Worm (Caenorhabditis elegans) whole organism, mixed stage, embryonic: ENCODE results near the gene str-74.

Experiments
- M03D4.4 ChIP-seq: sonication (generic microtip); optimal IDR thresholded peaks from 2 replicates; lab custom pipeline; 2017; ENCODE audit warnings: mild to moderate bottlenecking, missing genetic modification characterization, missing compliant biosample characterization
- bed-3 ChIP-seq: fragments of 200-800 bp; sonication (Bioruptor generic); optimal IDR thresholded peaks from 3 replicates; lab custom pipeline; 2018; ENCODE audit warnings: mild to moderate bottlenecking, missing genetic modification characterization, moderate library complexity, missing compliant biosample characterization
- blmp-1 ChIP-seq: fragments of 150-350 bp; optimal IDR thresholded peaks from 2 replicates; lab custom pipeline; 2014; ENCODE audit warnings: missing biosample characterization, missing genetic modification characterization
- ceh-39 ChIP-seq: fragments of 150-350 bp; optimal IDR thresholded peaks from 2 replicates; lab custom pipeline; 2014; ENCODE audit warnings: missing biosample characterization, missing genetic modification characterization
- ceh-43 ChIP-seq: fragments of 200-800 bp; sonication (Bioruptor generic); optimal IDR thresholded peaks from 2 replicates; lab custom pipeline; 2018; ENCODE audit warnings: mild to moderate bottlenecking, missing genetic modification characterization, moderate library complexity, missing compliant biosample characterization
- ceh-83 ChIP-seq: fragments of 200-800 bp; sonication (Bioruptor generic); optimal IDR thresholded peaks from 2 replicates; lab custom pipeline; 2018; ENCODE audit warnings: mild to moderate bottlenecking, missing genetic modification characterization, missing compliant biosample characterization
- ces-1 ChIP-seq: fragments of 150-350 bp; optimal IDR thresholded peaks from 2 replicates; lab custom pipeline; 2014; ENCODE audit warnings: missing biosample characterization, missing genetic modification reagents, missing genetic modification characterization
- cnd-1 ChIP-seq: fragments of 200-800 bp; sonication (Bioruptor generic); optimal IDR thresholded peaks from 2 replicates; lab custom pipeline; 2018; ENCODE audit warnings: mild to moderate bottlenecking, missing genetic modification characterization, missing compliant biosample characterization
- drap-1 ChIP-seq: fragments of 200-800 bp; sonication (Bioruptor generic); optimal IDR thresholded peaks from 3 replicates; lab custom pipeline; 2018; ENCODE audit warnings: mild to moderate bottlenecking, missing genetic modification characterization, missing compliant biosample characterization
- elt-3 ChIP-seq: fragments of 150-350 bp; optimal IDR thresholded peaks from 2 replicates; lab custom pipeline; 2014; ENCODE audit warnings: missing biosample characterization, missing genetic modification characterization
- flh-1 ChIP-seq: fragments of 200-800 bp; sonication (Bioruptor generic); optimal IDR thresholded peaks from 2 replicates; lab custom pipeline; 2018; ENCODE audit warnings: mild to moderate bottlenecking, missing genetic modification characterization, moderate library complexity, missing compliant biosample characterization
- lin-13 ChIP-seq: fragments of 150-350 bp; optimal IDR thresholded peaks from 2 replicates; lab custom pipeline; 2014; ENCODE audit warnings: missing biosample characterization, missing genetic modification characterization
- lin-32 ChIP-seq: fragments of 200-800 bp; sonication (Bioruptor generic); optimal IDR thresholded peaks from 2 replicates; lab custom pipeline; 2018; ENCODE audit warnings: mild to moderate bottlenecking, missing genetic modification characterization, missing compliant biosample characterization
- lsy-2 ChIP-seq: fragments of 150-350 bp; optimal IDR thresholded peaks from 2 replicates; lab custom pipeline; 2014; ENCODE audit warnings: missing biosample characterization, missing genetic modification characterization
- mab-5 ChIP-seq: fragments of 150-350 bp; optimal IDR thresholded peaks from 2 replicates; lab custom pipeline; 2014; ENCODE audit warnings: missing biosample characterization, missing genetic modification characterization
- mep-1 ChIP-seq: fragments of 150-350 bp; optimal IDR thresholded peaks from 2 replicates; lab custom pipeline; 2017; ENCODE audit warnings: missing biosample characterization, missing genetic modification reagents, missing genetic modification characterization, inconsistent platforms
- mls-2 ChIP-seq: sonication (generic microtip); optimal IDR thresholded peaks from 2 replicates; lab custom pipeline; 2016; ENCODE audit warnings: mild to moderate bottlenecking, missing genetic modification characterization, moderate library complexity, missing compliant biosample characterization
- nhr-12 ChIP-seq: fragments of 150-350 bp; optimal IDR thresholded peaks from 2 replicates; lab custom pipeline; 2014; ENCODE audit warnings: missing biosample characterization, missing genetic modification characterization
- nhr-2 ChIP-seq: fragments of 150-350 bp; optimal IDR thresholded peaks from 2 replicates; lab custom pipeline; 2014; ENCODE audit warnings: missing biosample characterization, missing genetic modification characterization
- nhr-28 ChIP-seq: fragments of 150-350 bp; optimal IDR thresholded peaks from 2 replicates; lab custom pipeline; 2014; ENCODE audit warnings: missing biosample characterization, missing genetic modification characterization
- nhr-76 ChIP-seq: sonication (generic microtip); optimal IDR thresholded peaks from 2 replicates; lab custom pipeline; 2017; ENCODE audit warnings: missing biosample characterization, missing genetic modification characterization
- sem-2 ChIP-seq: fragments of 200-800 bp; sonication (Bioruptor generic); optimal IDR thresholded peaks from 2 replicates; lab custom pipeline; 2018; ENCODE audit warnings: mild to moderate bottlenecking, missing genetic modification characterization, missing compliant biosample characterization
- snpc-4 ChIP-seq: fragments of 150-350 bp; optimal IDR thresholded peaks from 2 replicates; lab custom pipeline; 2014; ENCODE audit warnings: missing biosample characterization, missing genetic modification characterization
- sptf-1 ChIP-seq: sonication (generic microtip); optimal IDR thresholded peaks from 2 replicates; lab custom pipeline; 2017; ENCODE audit warnings: mild to moderate bottlenecking, missing genetic modification characterization, moderate library complexity, missing compliant biosample characterization
- tbx-8 ChIP-seq: fragments of 200-800 bp; sonication (Bioruptor generic); optimal IDR thresholded peaks from 2 replicates; lab custom pipeline; 2018; ENCODE audit warnings: mild to moderate bottlenecking, missing genetic modification characterization, moderate library complexity, missing compliant biosample characterization
- unc-120 ChIP-seq: sonication (generic microtip); optimal IDR thresholded peaks from 2 replicates; lab custom pipeline; 2017; ENCODE audit warnings: missing genetic modification characterization, missing compliant biosample characterization; ENCODE audit not compliant: poor library complexity, severe bottlenecking
- unc-39 ChIP-seq: fragments of 150-350 bp; optimal IDR thresholded peaks from 2 replicates; lab custom pipeline; 2014; ENCODE audit warnings: missing biosample characterization, missing genetic modification characterization
- unc-62 ChIP-seq: fragments of 150-350 bp; optimal IDR thresholded peaks from 2 replicates; lab custom pipeline; 2014; ENCODE audit warnings: missing biosample characterization, missing genetic modification reagents, missing genetic modification characterization
- zip-8 ChIP-seq: fragments of 150-350 bp; optimal IDR thresholded peaks from 2 replicates; lab custom pipeline; 2014; ENCODE audit warnings: missing biosample characterization, missing genetic modification characterization
- ztf-11 ChIP-seq: fragments of 150-350 bp; optimal IDR thresholded peaks from 2 replicates; lab custom pipeline; 2014; ENCODE audit warnings: missing biosample characterization, missing genetic modification characterization

Gene str-74

DNA sequence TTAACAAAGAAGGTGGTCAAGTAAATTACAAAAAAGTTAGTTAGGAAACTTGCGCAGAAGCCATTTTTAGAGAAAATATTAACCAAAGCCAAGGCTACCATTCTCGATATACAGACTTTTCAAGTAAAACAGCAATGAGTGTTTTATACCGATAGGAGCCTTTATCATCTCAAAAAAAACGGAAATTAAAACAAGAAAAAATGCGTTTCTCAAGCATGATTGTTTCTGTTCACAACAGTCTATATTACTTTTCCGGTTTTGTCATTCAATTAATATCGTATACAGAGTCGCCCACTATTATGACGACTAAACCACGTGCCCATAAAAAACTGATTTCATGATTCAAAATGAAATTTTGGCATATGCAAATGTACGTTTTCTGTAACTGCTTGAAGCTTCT is at the start of gene str-74:
TSS of gene str-74 (minus strand) at position 101 of the 400 bp plus-strand sequence.
- TF ChIP-seq ceh-39 (tag; lab: Kevin White, UChicago) (no peak), ztf-11 (no peak), nhr-28 (tag; lab: Kevin White, UChicago) (no peak), zip-8 (tag; lab: Kevin White, UChicago) (no peak), lsy-2 (tag; lab: Kevin White, UChicago) (no peak), lin-32 (no peak), snpc-4 (tag; lab: Kevin White, UChicago) (no peak), unc-62 (no peak), M03D4.4 (tag; lab: Kevin White, UChicago) (no peak), mep-1 (tag; lab: Kevin White, UChicago) (no peak), blmp-1 (tag; lab: Kevin White, UChicago) (no peak), ceh-83 (GFP tag; lab: Kevin White, UChicago) (no peak), lin-13 (tag; lab: Kevin White, UChicago) (no peak), tbx-8 (GFP tag; lab: Kevin White, UChicago) (no peak), sem-2 (GFP tag; lab: Kevin White, UChicago) (no peak), nhr-76 (tag; lab: Kevin White, UChicago) (no peak), flh-1 (GFP tag; lab: Kevin White, UChicago) (no peak), unc-39 (tag; lab: Kevin White, UChicago) (no peak)

DNA sequence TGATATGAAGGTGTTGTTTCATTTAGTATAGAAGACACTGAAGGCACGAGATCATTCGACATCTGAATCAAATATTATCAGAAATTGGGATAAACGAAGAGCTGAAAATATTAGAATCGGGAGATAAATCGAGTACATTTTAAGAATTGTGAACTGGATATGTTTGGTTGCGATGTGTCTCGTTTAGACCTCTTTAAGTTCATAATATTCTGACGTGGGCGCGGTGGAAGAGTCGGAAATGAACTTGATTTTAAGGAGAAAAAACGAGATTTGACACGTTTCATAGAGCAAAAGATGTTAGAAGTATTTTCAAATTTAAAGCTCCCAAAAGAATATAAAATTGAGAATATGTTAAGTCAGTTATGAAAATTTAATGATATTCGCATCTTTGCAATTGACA is 44.8 kb upstream of the str-74 start, which contains the start of gene npr-6:
TSS of gene npr-6 (minus strand) at position 101 of the 400 bp plus-strand sequence.
- no peak for TF ChIP-seq elt-3
- TF ChIP-seq sptf-1 (tag; lab: Kevin White, UChicago): no peak
- TF ChIP-seq snpc-4 (tag; lab: Kevin White, UChicago): no peak
- no peak for TF ChIP-seq lsy-2 (tag; lab: Kevin White, UChicago)
- no peak for TF ChIP-seq sem-2 (GFP tag; lab: Kevin White, UChicago)
- TF ChIP-seq unc-39 (tag; lab: Kevin White, UChicago): no peak
- no peak for TF ChIP-seq ceh-39 (tag; lab: Kevin White, UChicago)
- TF ChIP-seq bed-3 (GFP tag; lab: Kevin White, UChicago): no peak
- TF ChIP-seq zip-8 (tag; lab: Kevin White, UChicago): no peak
- TF ChIP-seq ceh-43 (GFP tag; lab: Kevin White, UChicago): no peak
- TF ChIP-seq mep-1 (tag; lab: Kevin White, UChicago): no peak
- no peak for TF ChIP-seq nhr-76 (tag; lab: Kevin White, UChicago)
- TF ChIP-seq flh-1 (GFP tag; lab: Kevin White, UChicago): no peak
- no peak for TF ChIP-seq unc-120 (tag; lab: Kevin White, UChicago)
- no peak for TF ChIP-seq ces-1 (GFP tag; lab: Kevin White, UChicago)
- no peak for TF ChIP-seq unc-62
- TF ChIP-seq, all 35 proteins: peak for 0

DNA sequence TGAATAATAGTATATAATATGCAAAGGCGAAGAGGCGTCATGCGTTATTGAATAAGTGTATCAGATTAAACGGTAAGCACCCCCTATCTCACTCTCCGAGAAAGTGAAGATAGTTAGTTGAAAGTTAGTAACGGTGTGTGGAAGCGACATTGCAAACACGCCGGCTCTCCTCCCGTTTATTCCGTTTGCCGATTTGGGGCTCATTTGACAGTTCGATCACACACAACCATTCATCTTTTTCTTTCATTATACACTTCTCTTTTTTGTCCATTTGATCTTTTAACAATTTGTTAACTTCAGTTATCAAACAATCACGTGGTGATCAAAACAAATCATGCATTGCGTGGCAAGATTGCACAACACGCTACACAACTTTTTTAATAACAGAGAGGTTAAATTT is 38.5 kb upstream of the str-74 start, which contains the start of gene slc-9B.1:
TSS of gene slc-9B.1 (plus strand) at position 301 of the 400 bp plus-strand sequence.
- no peak for TF ChIP-seq ceh-43 (GFP tag; lab: Kevin White, UChicago)
- TF ChIP-seq mep-1 (tag; lab: Kevin White, UChicago): no peak
- no peak for TF ChIP-seq ztf-11
- no peak for TF ChIP-seq sem-2 (GFP tag; lab: Kevin White, UChicago)

DNA sequence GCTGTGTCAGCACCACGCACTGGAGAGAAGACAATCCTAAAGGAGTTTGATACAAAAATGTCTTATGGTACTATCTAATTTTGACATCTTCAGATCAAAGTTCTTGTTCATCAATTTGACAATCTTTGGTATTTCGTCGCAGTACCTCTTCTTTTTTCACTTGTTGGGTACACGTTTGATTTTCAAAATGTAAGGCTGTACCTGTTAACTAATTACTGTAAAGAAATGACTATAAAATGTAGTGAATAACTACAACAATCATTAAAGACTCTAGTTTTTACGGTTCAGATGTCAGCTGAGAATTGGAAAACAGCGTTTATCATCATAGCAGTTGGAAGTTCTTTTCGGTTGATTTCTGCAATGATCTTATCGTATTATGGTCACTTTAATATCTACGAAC is 36.3 kb upstream of the str-74 start:
- TF ChIP-seq elt-3 (no peak), nhr-2 (tag; lab: Kevin White, UChicago) (no peak), mab-5 (no peak), zip-8 (tag; lab: Kevin White, UChicago) (no peak), ceh-43 (GFP tag; lab: Kevin White, UChicago) (no peak), ceh-83 (GFP tag; lab: Kevin White, UChicago) (no peak), drap-1 (no peak), bed-3 (GFP tag; lab: Kevin White, UChicago) (no peak), ces-1 (GFP tag; lab: Kevin White, UChicago) (no peak), blmp-1 (tag; lab: Kevin White, UChicago) (no peak), nhr-12 (tag; lab: Kevin White, UChicago) (no peak), unc-62 (no peak), cnd-1 (tag; lab: Kevin White, UChicago) (no peak), mep-1 (tag; lab: Kevin White, UChicago) (no peak), ceh-39 (tag; lab: Kevin White, UChicago) (no peak)

DNA sequence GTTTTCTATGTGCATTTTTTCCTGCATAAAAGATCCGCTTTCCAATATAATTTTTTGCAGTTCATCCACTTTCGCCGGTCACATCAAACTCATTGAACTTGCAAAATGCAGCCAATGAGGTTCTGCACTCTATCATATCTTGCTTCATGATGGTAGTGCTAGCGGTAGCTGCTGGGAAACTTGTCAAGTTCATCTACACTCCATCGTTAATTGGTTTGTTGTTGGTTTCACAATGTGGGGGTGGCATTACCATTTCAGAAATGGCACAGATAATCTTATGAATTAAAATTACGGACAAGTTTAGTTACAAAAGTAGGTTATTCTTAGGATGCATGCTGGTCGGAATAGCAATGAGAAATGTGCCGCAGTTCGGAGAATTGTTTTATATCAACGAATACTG is 33.6 kb upstream of the str-74 start:
- TF ChIP-seq ztf-11: no peak
- no peak for TF ChIP-seq elt-3
- no peak for TF ChIP-seq tbx-8 (GFP tag; lab: Kevin White, UChicago)
- no peak for TF ChIP-seq snpc-4 (tag; lab: Kevin White, UChicago)
- TF ChIP-seq nhr-28 (tag; lab: Kevin White, UChicago): no peak
- no peak for TF ChIP-seq drap-1
- no peak for TF ChIP-seq lsy-2 (tag; lab: Kevin White, UChicago)
- TF ChIP-seq mls-2: no peak
- no peak for TF ChIP-seq ceh-39 (tag; lab: Kevin White, UChicago)
- TF ChIP-seq unc-62: no peak
- no peak for TF ChIP-seq lin-32
- TF ChIP-seq mep-1 (tag; lab: Kevin White, UChicago): no peak
